Worm (Caenorhabditis elegans): ENCODE results near the gene prx-13.

ce11 chrII:7277257-7277656 lies 25.4 kb upstream of the prx-13 start:
- TF ChIP-seq ama-1 (optimal IDR thresholded peaks at IDR 0.05), result no peak
- no peak for TF ChIP-seq hmbx-1 (tag; optimal IDR thresholded peaks at IDR 0.05)
- no peak for TF ChIP-seq ets-7 (tag; optimal IDR thresholded peaks at IDR 0.05)
- no peak for TF ChIP-seq ceh-13 (GFP tag; optimal IDR thresholded peaks at IDR 0.05)
- TF ChIP-seq tra-4 (tag; optimal IDR thresholded peaks at IDR 0.05), result no peak
- TF ChIP-seq B0310.2 (tag; optimal IDR thresholded peaks at IDR 0.05), result no peak
- TF ChIP-seq ceh-36 (tag; optimal IDR thresholded peaks at IDR 0.05), result no peak
- no peak for TF ChIP-seq tbx-11 (GFP tag; IDR thresholded peaks at IDR 0.05)
- TF ChIP-seq flt-1 (GFP tag; IDR thresholded peaks at IDR 0.05), result no peak
- no peak for TF ChIP-seq hnd-1 (tag; optimal IDR thresholded peaks at IDR 0.05)
- no peak for TF ChIP-seq scrt-1 (GFP tag; IDR thresholded peaks at IDR 0.05)
- no peak for TF ChIP-seq sea-1 (GFP tag; conservative IDR thresholded peaks at IDR 0.05)
